Worm (Caenorhabditis elegans) whole organism, L1 larva: ENCODE results near the gene F19C6.3.

Experiments
- hlh-17 ChIP-seq: fragments of 200-800 bp; sonication (Bioruptor generic); optimal IDR thresholded peaks from 2 replicates; lab custom pipeline; 2018; ENCODE audit warnings: missing genetic modification characterization, mild to moderate bottlenecking, missing compliant biosample characterization, moderate library complexity, borderline replicate concordance
- hlh-4 ChIP-seq: sonication (generic microtip); optimal IDR thresholded peaks from 2 replicates; lab custom pipeline; 2016; ENCODE audit warnings: mild to moderate bottlenecking, missing genetic modification characterization, missing compliant biosample characterization
- irx-1 ChIP-seq: sonication (generic microtip); optimal IDR thresholded peaks from 2 replicates; lab custom pipeline; 2016; ENCODE audit warnings: missing genetic modification characterization, missing compliant biosample characterization
- jun-1 ChIP-seq: fragments of 150-350 bp; optimal IDR thresholded peaks from 2 replicates; lab custom pipeline; 2014; ENCODE audit warnings: missing biosample characterization, missing genetic modification reagents, missing genetic modification characterization
- mdl-1 ChIP-seq, 2 experiments: fragments of 150-350 bp; optimal IDR thresholded peaks; 2 replicates each; lab custom pipeline; 2014 to 2017; ENCODE audit warnings: missing biosample characterization in 2 of 2, missing genetic modification characterization in 2 of 2, inconsistent platforms in 1 of 2
- skn-1 ChIP-seq: fragments of 150-350 bp; optimal IDR thresholded peaks from 2 replicates; lab custom pipeline; 2014; ENCODE audit warnings: missing biosample characterization, missing genetic modification characterization
- tbx-2 ChIP-seq: sonication (generic microtip); optimal IDR thresholded peaks from 2 replicates; lab custom pipeline; 2016; ENCODE audit warnings: missing genetic modification characterization, missing compliant biosample characterization
- unc-62 ChIP-seq: fragments of 150-350 bp; optimal IDR thresholded peaks from 2 replicates; lab custom pipeline; 2014; ENCODE audit warnings: missing biosample characterization, missing genetic modification reagents, missing genetic modification characterization
- xbp-1 ChIP-seq: sonication (generic microtip); optimal IDR thresholded peaks from 2 replicates; lab custom pipeline; 2016; ENCODE audit warnings: missing genetic modification characterization, missing compliant biosample characterization
- zag-1 ChIP-seq: fragments of 150-350 bp; optimal IDR thresholded peaks from 2 replicates; lab custom pipeline; 2014; ENCODE audit warnings: missing biosample characterization, missing genetic modification characterization

- TF ChIP-seq jun-1 (tag; lab: Kevin White, UChicago) = no peak
- TF ChIP-seq hlh-17 (GFP tag; lab: Kevin White, UChicago) = no peak
- TF ChIP-seq unc-62 (GFP tag; lab: Kevin White, UChicago) = no peak
- no peak for TF ChIP-seq irx-1 (tag; lab: Kevin White, UChicago)
- TF ChIP-seq tbx-2 (tag; lab: Kevin White, UChicago) = no peak
- TF ChIP-seq mdl-1 (tag; optimal IDR thresholded peaks at IDR 0.05; lab: Kevin White, UChicago) = no peak
- no peak for TF ChIP-seq xbp-1 (tag; lab: Kevin White, UChicago)
- no peak for TF ChIP-seq skn-1 (tag; lab: Kevin White, UChicago)
- no peak for TF ChIP-seq hlh-4
- no peak for TF ChIP-seq zag-1 (tag; lab: Kevin White, UChicago)
Measured at ce11 chrX:9981259-9981658, 27.3 kb downstream of the F19C6.3 start.
